Fruit fly (Drosophila melanogaster) whole organism, prepupa: ENCODE data around the gene Nf-YB.

Experiments used
- Blimp-1 ChIP-seq: fragments of 200-800 bp; sonication (Bioruptor generic); optimal IDR thresholded peaks from 3 replicates; lab custom pipeline; 2017; ENCODE audit warnings: missing biosample characterization, missing genetic modification characterization, mild to moderate bottlenecking, moderate library complexity, missing genetic modification reagents
- CG15336 ChIP-seq: fragments of 200-800 bp; sonication (Bioruptor generic); IDR thresholded peaks from 2 replicates; pipeline ENCODE4 v1.3.6; 2022; ENCODE audit warnings: missing biosample characterization, missing genetic modification characterization
- CG16779 ChIP-seq: fragments of 200-800 bp; sonication (Bioruptor generic); optimal IDR thresholded peaks from 3 replicates; lab custom pipeline; 2017; ENCODE audit warnings: missing biosample characterization, mild to moderate bottlenecking, missing genetic modification characterization
- CG6854 ChIP-seq: fragments of 200-800 bp; sonication (Bioruptor generic); optimal IDR thresholded peaks from 2 replicates; lab custom pipeline; 2017; ENCODE audit warnings: missing biosample characterization, mild to moderate bottlenecking, missing genetic modification characterization
- CG8119 ChIP-seq: fragments of 200-800 bp; sonication (Bioruptor generic); IDR thresholded peaks from 3 replicates; pipeline ENCODE4 v1.3.6; 2022; ENCODE audit warnings: missing biosample characterization, missing genetic modification characterization
- CG8319 ChIP-seq: fragments of 200-800 bp; sonication (Bioruptor generic); optimal IDR thresholded peaks from 3 replicates; lab custom pipeline; 2016; ENCODE audit warnings: missing biosample characterization, missing genetic modification characterization
- Hr39 ChIP-seq: fragments of 200-800 bp; sonication (Bioruptor generic); optimal IDR thresholded peaks from 2 replicates; lab custom pipeline; 2016; ENCODE audit warnings: missing biosample characterization, missing genetic modification characterization
- Hr4 ChIP-seq: fragments of 200-800 bp; sonication (Bioruptor generic); optimal IDR thresholded peaks from 3 replicates; lab custom pipeline; 2016; ENCODE audit warnings: missing biosample characterization, missing genetic modification characterization
- Lpt ChIP-seq: fragments of 200-800 bp; sonication (Bioruptor generic); optimal IDR thresholded peaks from 3 replicates; lab custom pipeline; 2016; ENCODE audit warnings: missing biosample characterization, missing genetic modification characterization
- Met ChIP-seq: fragments of 200-800 bp; sonication (Bioruptor generic); optimal IDR thresholded peaks from 3 replicates; lab custom pipeline; 2016; ENCODE audit warnings: missing biosample characterization, missing genetic modification characterization
- Sox102F ChIP-seq: fragments of 200-800 bp; sonication (Bioruptor generic); optimal IDR thresholded peaks from 2 replicates; lab custom pipeline; 2016; ENCODE audit warnings: missing biosample characterization, mild to moderate bottlenecking, missing genetic modification characterization
- acj6 ChIP-seq: fragments of 200-800 bp; sonication (Bioruptor generic); optimal IDR thresholded peaks from 3 replicates; lab custom pipeline; 2016; ENCODE audit warnings: missing biosample characterization, missing genetic modification characterization

DNA sequence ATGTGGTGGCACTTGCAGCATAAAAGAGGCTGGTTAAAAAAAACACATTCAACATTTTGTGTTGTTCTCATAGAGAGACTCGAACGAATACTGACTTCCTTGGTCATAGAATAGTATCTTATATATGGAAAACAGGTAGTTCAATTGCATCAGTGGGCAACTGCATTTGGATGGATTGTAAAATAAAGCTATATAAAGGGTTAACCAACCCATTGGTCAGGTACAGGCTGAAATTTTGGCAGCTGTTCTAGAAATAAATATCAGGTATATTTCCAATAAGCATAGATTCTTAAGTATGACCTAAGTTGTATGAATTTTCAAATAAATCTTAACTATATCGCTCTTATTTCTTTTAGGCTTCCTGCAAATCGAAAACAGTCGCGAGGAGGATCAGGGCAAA lies 35.0 kb upstream of the Nf-YB start, which contains the start of gene scw:
- TF ChIP-seq CG8319 (no peak), Lpt (GFP tag; lab: Kevin White, UChicago) (no peak), Met (GFP tag; lab: Kevin White, UChicago) (no peak), CG6854 (GFP tag; lab: Kevin White, UChicago) (no peak), Sox102F (GFP tag; lab: Kevin White, UChicago) (no peak), Blimp-1 (GFP tag; lab: Kevin White, UChicago) (no peak), Hr4 (GFP tag; lab: Kevin White, UChicago) (no peak), acj6 (no peak), CG16779 (tag; lab: Kevin White, UChicago) (no peak), CG15336 (GFP tag; lab: Robert Waterston, UW) (no peak), Hr39 (no peak), CG8119 (GFP tag; lab: Robert Waterston, UW) (no peak)
